Worm (Caenorhabditis elegans) whole organism, mixed stage, embryonic: ENCODE results near the gene T28C12.6.

Experiments
- blmp-1 ChIP-seq: fragments of 150-350 bp; optimal IDR thresholded peaks from 2 replicates; lab custom pipeline; 2014; ENCODE audit warnings: missing biosample characterization, missing genetic modification characterization
- ceh-39 ChIP-seq: fragments of 150-350 bp; optimal IDR thresholded peaks from 2 replicates; lab custom pipeline; 2014; ENCODE audit warnings: missing biosample characterization, missing genetic modification characterization
- nhr-237 ChIP-seq: fragments of 150-350 bp; optimal IDR thresholded peaks from 2 replicates; lab custom pipeline; 2014; ENCODE audit warnings: missing biosample characterization, missing genetic modification characterization
- nhr-28 ChIP-seq: fragments of 150-350 bp; optimal IDR thresholded peaks from 2 replicates; lab custom pipeline; 2014; ENCODE audit warnings: missing biosample characterization, missing genetic modification characterization
- snpc-4 ChIP-seq: fragments of 150-350 bp; optimal IDR thresholded peaks from 2 replicates; lab custom pipeline; 2014; ENCODE audit warnings: missing biosample characterization, missing genetic modification characterization
- unc-39 ChIP-seq: fragments of 150-350 bp; optimal IDR thresholded peaks from 2 replicates; lab custom pipeline; 2014; ENCODE audit warnings: missing biosample characterization, missing genetic modification characterization
- zip-8 ChIP-seq: fragments of 150-350 bp; optimal IDR thresholded peaks from 2 replicates; lab custom pipeline; 2014; ENCODE audit warnings: missing biosample characterization, missing genetic modification characterization

DNA sequence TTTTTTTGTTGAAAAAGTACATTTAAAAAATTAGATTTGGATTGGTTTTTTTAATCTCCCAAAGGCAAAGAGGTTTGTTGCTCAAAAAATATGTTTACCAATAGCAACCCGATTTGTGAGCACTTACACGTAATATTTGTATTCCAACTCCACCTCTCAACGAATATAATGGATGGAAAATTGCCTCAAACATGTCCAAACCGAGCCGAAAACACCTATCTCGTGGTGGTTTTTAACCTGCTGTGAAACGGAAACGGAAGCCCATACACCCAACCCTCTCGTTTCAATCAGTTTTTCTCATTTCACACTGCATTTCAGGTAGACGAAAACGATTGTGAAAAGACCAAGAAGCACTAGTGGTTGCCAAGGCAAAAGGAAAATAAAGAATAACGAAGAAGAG is 19.3 kb downstream of the T28C12.6 start, which contains the start of gene cest-24:
- TF ChIP-seq ceh-39 (tag; lab: Kevin White, UChicago): no peak
- TF ChIP-seq nhr-237 (tag; lab: Kevin White, UChicago): no peak
- TF ChIP-seq zip-8 (tag; lab: Kevin White, UChicago): no peak
- no peak for TF ChIP-seq blmp-1 (tag; lab: Kevin White, UChicago)
- TF ChIP-seq snpc-4 (tag; lab: Kevin White, UChicago): no peak
- no peak for TF ChIP-seq unc-39
- TF ChIP-seq nhr-28 (tag; lab: Kevin White, UChicago): no peak
